Worm (Caenorhabditis elegans): ENCODE data around the gene myo-3.

- TF ChIP-seq ceh-82 (tag; optimal IDR thresholded peaks at IDR 0.05) = no peak
- TF ChIP-seq unc-130 (GFP tag; optimal IDR thresholded peaks at IDR 0.05) = no peak
Measured at ce11 chrV:12233425-12233824, 718 bp downstream of the myo-3 start.
